Worm (Caenorhabditis elegans) whole organism, L2 larva: Measurements from ENCODE around the gene ceh-76.

ENCODE experiments used
- ama-1 ChIP-seq: fragments of 150-350 bp; optimal IDR thresholded peaks from 2 replicates; lab custom pipeline; 2018; ENCODE audit warnings: inconsistent platforms
- blmp-1 ChIP-seq: sonication (generic microtip); optimal IDR thresholded peaks from 2 replicates; lab custom pipeline; 2017; ENCODE audit warnings: missing genetic modification characterization, mild to moderate bottlenecking, missing compliant biosample characterization, antibody characterized with exemption, moderate library complexity; ENCODE audit not compliant: insufficient read depth
- crh-2 ChIP-seq: sonication (generic microtip); optimal IDR thresholded peaks from 2 replicates; lab custom pipeline; 2017; ENCODE audit warnings: missing biosample characterization, missing genetic modification characterization
- egl-27 ChIP-seq: sonication (generic microtip); optimal IDR thresholded peaks from 3 replicates; lab custom pipeline; 2017; ENCODE audit warnings: missing biosample characterization, missing genetic modification reagents, missing genetic modification characterization
- elt-1 ChIP-seq: fragments of 150-350 bp; optimal IDR thresholded peaks from 2 replicates; lab custom pipeline; 2014; ENCODE audit warnings: missing biosample characterization, missing genetic modification characterization
- lin-13 ChIP-seq: fragments of 150-350 bp; optimal IDR thresholded peaks from 2 replicates; lab custom pipeline; 2014; ENCODE audit warnings: missing biosample characterization, missing genetic modification reagents, missing genetic modification characterization
- lin-39 ChIP-seq: fragments of 150-350 bp; optimal IDR thresholded peaks from 2 replicates; lab custom pipeline; 2014; ENCODE audit warnings: missing biosample characterization, missing genetic modification reagents, missing genetic modification characterization
- mbf-1 ChIP-seq: sonication (generic microtip); optimal IDR thresholded peaks from 2 replicates; lab custom pipeline; 2017; ENCODE audit warnings: missing biosample characterization, missing genetic modification characterization
- nhr-11 ChIP-seq: fragments of 150-350 bp; optimal IDR thresholded peaks from 2 replicates; lab custom pipeline; 2014; ENCODE audit warnings: missing biosample characterization, missing genetic modification characterization
- nhr-23 ChIP-seq: fragments of 150-350 bp; optimal IDR thresholded peaks from 2 replicates; lab custom pipeline; 2014; ENCODE audit warnings: missing biosample characterization, missing genetic modification reagents, missing genetic modification characterization
- nhr-237 ChIP-seq: fragments of 150-350 bp; optimal IDR thresholded peaks from 2 replicates; lab custom pipeline; 2014; ENCODE audit warnings: missing biosample characterization, missing genetic modification characterization
- sma-9 ChIP-seq, 2 experiments: fragments of 150-350 bp in 1 of 2; sonication (generic microtip) in 1 of 2; optimal IDR thresholded peaks; 2 replicates each; lab custom pipeline; 2014 to 2016; ENCODE audit warnings: missing genetic modification characterization in 2 of 2, mild to moderate bottlenecking in 1 of 2, missing biosample characterization in 1 of 2, missing compliant biosample characterization in 1 of 2, missing genetic modification reagents in 1 of 2, moderate library complexity in 1 of 2
- unc-62 ChIP-seq: fragments of 150-350 bp; optimal IDR thresholded peaks from 2 replicates; lab custom pipeline; 2014; ENCODE audit warnings: missing biosample characterization, missing genetic modification reagents, missing genetic modification characterization

ce11 chrV:7954552-7954951, 39.9 kb downstream of the ceh-76 start, which contains the start of gene F26D11.13:
- TF ChIP-seq unc-62 (GFP tag; lab: Kevin White, UChicago) (no peak), ama-1 (lab: Kevin White, UChicago) (no peak), nhr-23 (no peak), lin-39 (tag; lab: Kevin White, UChicago) (no peak), mbf-1 (tag; lab: Kevin White, UChicago) (no peak), nhr-237 (tag; lab: Kevin White, UChicago) (no peak), nhr-11 (tag; lab: Kevin White, UChicago) (no peak), sma-9 (GFP tag; optimal IDR thresholded peaks at IDR 0.05; lab: Kevin White, UChicago) (no peak), sma-9 (tag; optimal IDR thresholded peaks at IDR 0.05; lab: Kevin White, UChicago) (no peak), crh-2 (tag; lab: Kevin White, UChicago) (no peak), egl-27 (tag; lab: Kevin White, UChicago) (no peak), blmp-1 (tag; lab: Kevin White, UChicago) (no peak), elt-1 (tag; lab: Kevin White, UChicago) (no peak), lin-13 (no peak)
